Worm (Caenorhabditis elegans) whole organism, L1 larva: ENCODE data around the gene F18A11.2.

Experiments
- C04F5.9 ChIP-seq: sonication (generic microtip); optimal IDR thresholded peaks from 2 replicates; lab custom pipeline; 2016; ENCODE audit warnings: missing genetic modification characterization, missing compliant biosample characterization
- C34B4.2 ChIP-seq: sonication (generic microtip); optimal IDR thresholded peaks from 2 replicates; lab custom pipeline; 2017; ENCODE audit warnings: mild to moderate bottlenecking, missing genetic modification characterization, missing compliant biosample characterization
- F16B12.6 ChIP-seq: fragments of 150-350 bp; optimal IDR thresholded peaks from 2 replicates; lab custom pipeline; 2014; ENCODE audit warnings: missing biosample characterization, missing genetic modification characterization
- alr-1 ChIP-seq: fragments of 200-800 bp; sonication (Bioruptor generic); optimal IDR thresholded peaks from 2 replicates; lab custom pipeline; 2018; ENCODE audit warnings: borderline replicate concordance, mild to moderate bottlenecking, missing genetic modification characterization, missing compliant biosample characterization
- ama-1 ChIP-seq: fragments of 150-350 bp; optimal IDR thresholded peaks from 2 replicates; lab custom pipeline; 2014
- blmp-1 ChIP-seq: fragments of 150-350 bp; optimal IDR thresholded peaks from 2 replicates; lab custom pipeline; 2014; ENCODE audit warnings: missing biosample characterization, missing genetic modification characterization
- ceh-63 ChIP-seq: fragments of 200-800 bp; sonication (Bioruptor generic); optimal IDR thresholded peaks from 2 replicates; lab custom pipeline; 2018; ENCODE audit warnings: mild to moderate bottlenecking, missing genetic modification characterization, missing compliant biosample characterization
- ceh-8 ChIP-seq: fragments of 200-800 bp; sonication (Bioruptor generic); optimal IDR thresholded peaks from 2 replicates; lab custom pipeline; 2018; ENCODE audit warnings: mild to moderate bottlenecking, missing genetic modification characterization, moderate library complexity, missing compliant biosample characterization
- ceh-88 ChIP-seq: fragments of 200-800 bp; sonication (Bioruptor generic); IDR thresholded peaks from 2 replicates; pipeline ENCODE4 v1.3.6; 2022; ENCODE audit warnings: missing genetic modification characterization, missing compliant biosample characterization
- ces-1 ChIP-seq: fragments of 150-350 bp; optimal IDR thresholded peaks from 2 replicates; lab custom pipeline; 2014; ENCODE audit warnings: missing biosample characterization, missing genetic modification reagents, missing genetic modification characterization
- efl-1 ChIP-seq, 4 experiments: fragments of 150-350 bp; optimal IDR thresholded peaks in 3 of 4; peaks in 1 of 4; 1 replicate in 1 of 4; 2 replicates in 3 of 4; lab custom pipeline; 2014; ENCODE audit warnings: missing biosample characterization in 2 of 4, missing genetic modification characterization in 2 of 4, missing genetic modification reagents in 2 of 4
- egl-13 ChIP-seq: sonication (generic microtip); optimal IDR thresholded peaks from 2 replicates; lab custom pipeline; 2016; ENCODE audit warnings: missing genotype, missing genetic modification reagents, missing genetic modification characterization, missing compliant biosample characterization
- egl-27 ChIP-seq, 2 experiments: fragments of 150-350 bp in 1 of 2; sonication (generic microtip); optimal IDR thresholded peaks; 3 replicates each; lab custom pipeline; 2017 to 2018; ENCODE audit warnings: missing biosample characterization in 2 of 2, missing genetic modification characterization in 2 of 2, missing genetic modification reagents in 2 of 2
- elt-3 ChIP-seq, 6 experiments: fragments of 150-350 bp in 1 of 6; sonication (generic microtip); optimal IDR thresholded peaks; 2 replicates each; lab custom pipeline; 2017 to 2018; ENCODE audit warnings: missing biosample characterization in 6 of 6, missing genetic modification characterization in 6 of 6, inconsistent platforms in 1 of 6
- hlh-17 ChIP-seq: fragments of 200-800 bp; sonication (Bioruptor generic); optimal IDR thresholded peaks from 2 replicates; lab custom pipeline; 2018; ENCODE audit warnings: missing genetic modification characterization, mild to moderate bottlenecking, missing compliant biosample characterization, moderate library complexity, borderline replicate concordance
- hpl-2 ChIP-seq: fragments of 150-350 bp; optimal IDR thresholded peaks from 2 replicates; lab custom pipeline; 2014; ENCODE audit warnings: missing biosample characterization, missing genetic modification reagents, missing genetic modification characterization
- irx-1 ChIP-seq: sonication (generic microtip); optimal IDR thresholded peaks from 2 replicates; lab custom pipeline; 2016; ENCODE audit warnings: missing genetic modification characterization, missing compliant biosample characterization
- isw-1 ChIP-seq: fragments of 200-800 bp; sonication (Bioruptor generic); IDR thresholded peaks from 2 replicates; pipeline ENCODE4 v1.3.6; 2022; ENCODE audit warnings: missing genetic modification characterization, missing compliant biosample characterization
- jun-1 ChIP-seq: fragments of 150-350 bp; optimal IDR thresholded peaks from 2 replicates; lab custom pipeline; 2014; ENCODE audit warnings: missing biosample characterization, missing genetic modification reagents, missing genetic modification characterization
- lin-13 ChIP-seq: fragments of 150-350 bp; optimal IDR thresholded peaks from 2 replicates; lab custom pipeline; 2014; ENCODE audit warnings: missing biosample characterization, missing genetic modification reagents, missing genetic modification characterization
- lin-14 ChIP-seq: fragments of 200-800 bp; sonication (Bioruptor generic); optimal IDR thresholded peaks from 2 replicates; lab custom pipeline; 2018; ENCODE audit warnings: mild to moderate bottlenecking, missing genetic modification characterization, moderate library complexity, missing compliant biosample characterization
- lin-15B ChIP-seq: fragments of 150-350 bp; sonication (generic microtip); optimal IDR thresholded peaks from 3 replicates; lab custom pipeline; 2014; ENCODE audit warnings: missing biosample characterization, missing genetic modification characterization
- lir-3 ChIP-seq: sonication (generic microtip); optimal IDR thresholded peaks from 2 replicates; lab custom pipeline; 2016; ENCODE audit warnings: mild to moderate bottlenecking, missing genetic modification characterization, moderate library complexity, missing compliant biosample characterization; ENCODE audit not compliant: poor library complexity
- lsy-2 ChIP-seq, 2 experiments: fragments of 150-350 bp; optimal IDR thresholded peaks; 2 replicates each; lab custom pipeline; 2014; ENCODE audit warnings: missing biosample characterization in 2 of 2, missing genetic modification characterization in 2 of 2
- mab-9 ChIP-seq: fragments of 200-800 bp; sonication (Bioruptor generic); IDR thresholded peaks from 2 replicates; pipeline ENCODE4 v1.3.6; 2022; ENCODE audit warnings: missing genetic modification reagents, missing genetic modification characterization, missing compliant biosample characterization
- mdl-1 ChIP-seq, 2 experiments: fragments of 150-350 bp; optimal IDR thresholded peaks; 2 replicates each; lab custom pipeline; 2014 to 2017; ENCODE audit warnings: missing biosample characterization in 2 of 2, missing genetic modification characterization in 2 of 2, inconsistent platforms in 1 of 2
- nhr-12 ChIP-seq: sonication (generic microtip); optimal IDR thresholded peaks from 2 replicates; lab custom pipeline; 2017; ENCODE audit warnings: missing biosample characterization, missing genetic modification characterization
- nhr-19 ChIP-seq: fragments of 200-800 bp; sonication (Bioruptor generic); conservative IDR thresholded peaks from 2 replicates; pipeline ENCODE4 v1.3.6; 2022; ENCODE audit warnings: missing genetic modification characterization, missing compliant biosample characterization
- nhr-20 ChIP-seq: sonication (generic microtip); optimal IDR thresholded peaks from 2 replicates; lab custom pipeline; 2016; ENCODE audit warnings: mild to moderate bottlenecking, missing genetic modification characterization, missing compliant biosample characterization
- nhr-237 ChIP-seq: fragments of 150-350 bp; optimal IDR thresholded peaks from 2 replicates; lab custom pipeline; 2014; ENCODE audit warnings: missing biosample characterization, missing genetic modification characterization
- nhr-71 ChIP-seq: sonication (generic microtip); optimal IDR thresholded peaks from 2 replicates; lab custom pipeline; 2016; ENCODE audit warnings: mild to moderate bottlenecking, missing genetic modification characterization, moderate library complexity, missing compliant biosample characterization
- nhr-76 ChIP-seq: sonication (generic microtip); optimal IDR thresholded peaks from 2 replicates; lab custom pipeline; 2017; ENCODE audit warnings: missing biosample characterization, missing genetic modification characterization
- nhr-77 ChIP-seq: fragments of 150-350 bp; optimal IDR thresholded peaks from 2 replicates; lab custom pipeline; 2014; ENCODE audit warnings: missing biosample characterization, missing genetic modification characterization
- nhr-84 ChIP-seq: sonication (generic microtip); optimal IDR thresholded peaks from 2 replicates; lab custom pipeline; 2017; ENCODE audit warnings: missing biosample characterization, missing genetic modification characterization
- nhr-85 ChIP-seq: sonication (generic microtip); peaks from one replicate; lab custom pipeline; 2016; ENCODE audit warnings: missing genetic modification characterization, inconsistent platforms, missing compliant biosample characterization
- nhr-90 ChIP-seq: sonication (generic microtip); optimal IDR thresholded peaks from 2 replicates; lab custom pipeline; 2016; ENCODE audit warnings: mild to moderate bottlenecking, missing genetic modification characterization, missing compliant biosample characterization; ENCODE audit not compliant: poor library complexity
- pax-3 ChIP-seq: fragments of 200-800 bp; sonication (Bioruptor generic); optimal IDR thresholded peaks from 2 replicates; lab custom pipeline; 2018; ENCODE audit warnings: mild to moderate bottlenecking, missing genetic modification characterization, moderate library complexity, missing compliant biosample characterization
- skn-1 ChIP-seq: fragments of 150-350 bp; optimal IDR thresholded peaks from 2 replicates; lab custom pipeline; 2014; ENCODE audit warnings: missing biosample characterization, missing genetic modification characterization
- snpc-4 ChIP-seq: fragments of 150-350 bp; optimal IDR thresholded peaks from 2 replicates; lab custom pipeline; 2014; ENCODE audit warnings: missing biosample characterization, missing genetic modification characterization
- sptf-1 ChIP-seq: fragments of 150-350 bp; optimal IDR thresholded peaks from 2 replicates; lab custom pipeline; 2014; ENCODE audit warnings: missing biosample characterization, missing genetic modification characterization
- sup-37 ChIP-seq: fragments of 200-800 bp; sonication (Bioruptor generic); optimal IDR thresholded peaks from 2 replicates; lab custom pipeline; 2018; ENCODE audit warnings: mild to moderate bottlenecking, missing genetic modification characterization, missing compliant biosample characterization
- swsn-7 ChIP-seq: sonication (generic microtip); optimal IDR thresholded peaks from 2 replicates; lab custom pipeline; 2016; ENCODE audit warnings: missing genetic modification characterization, missing compliant biosample characterization
- tlp-1 ChIP-seq: fragments of 150-350 bp; optimal IDR thresholded peaks from 2 replicates; lab custom pipeline; 2014; ENCODE audit warnings: missing biosample characterization, missing genetic modification characterization
- unc-30 ChIP-seq: sonication (generic microtip); optimal IDR thresholded peaks from 2 replicates; lab custom pipeline; 2017; ENCODE audit warnings: missing biosample characterization, missing genetic modification characterization
- unc-86 ChIP-seq: sonication (generic microtip); optimal IDR thresholded peaks from 2 replicates; lab custom pipeline; 2016; ENCODE audit warnings: missing genetic modification characterization, missing compliant biosample characterization
- unc-98 ChIP-seq: fragments of 200-800 bp; sonication (Bioruptor generic); IDR thresholded peaks from 2 replicates; pipeline ENCODE4 v1.3.6; 2022; ENCODE audit warnings: missing genetic modification characterization, missing compliant biosample characterization
- zip-4 ChIP-seq: fragments of 200-800 bp; sonication (Bioruptor generic); optimal IDR thresholded peaks from 2 replicates; lab custom pipeline; 2018; ENCODE audit warnings: mild to moderate bottlenecking, missing genetic modification characterization, moderate library complexity, missing compliant biosample characterization
- ztf-11 ChIP-seq, 2 experiments: sonication (generic microtip); optimal IDR thresholded peaks; 2 replicates each; lab custom pipeline; 2016 to 2017; ENCODE audit warnings: missing genetic modification characterization in 2 of 2, missing biosample characterization in 1 of 2, missing compliant biosample characterization in 1 of 2
- ztf-4 ChIP-seq: fragments of 150-350 bp; optimal IDR thresholded peaks from 2 replicates; lab custom pipeline; 2014; ENCODE audit warnings: missing biosample characterization, missing genetic modification characterization

The F18A11.2 gene

ce11 chrII:13065251-13065650 lies 33.8 kb downstream of the F18A11.2 start (continued):
- no peak for TF ChIP-seq nhr-90 (tag; lab: Kevin White, UChicago)
- TF ChIP-seq irx-1, result no peak
- TF ChIP-seq jun-1 (tag; lab: Kevin White, UChicago), result no peak
- peak; percentile 70 for TF ChIP-seq nhr-71 (tag; lab: Kevin White, UChicago)
- TF ChIP-seq ceh-8 (GFP tag; lab: Kevin White, UChicago), result no peak
- TF ChIP-seq ceh-88 (GFP tag; lab: Robert Waterston, UW), result no peak
- TF ChIP-seq ceh-63 (GFP tag; lab: Kevin White, UChicago), result no peak
- no peak for TF ChIP-seq unc-86 (tag; lab: Kevin White, UChicago)
- no peak for TF ChIP-seq hlh-17 (GFP tag; lab: Kevin White, UChicago)
- TF ChIP-seq C34B4.2 (tag; lab: Kevin White, UChicago), result no peak
- peak; percentile 84 for TF ChIP-seq blmp-1 (tag; lab: Kevin White, UChicago)
- TF ChIP-seq unc-98 (GFP tag; lab: Robert Waterston, UW), result no peak
- peak in 1 of 2 experiments; percentile 10 for TF ChIP-seq mdl-1 (tag; optimal IDR thresholded peaks at IDR 0.05; lab: Kevin White, UChicago)
- no peak for TF ChIP-seq nhr-84
- no peak for TF ChIP-seq egl-13 (tag; lab: Kevin White, UChicago)
- no peak for TF ChIP-seq nhr-85
- no peak for TF ChIP-seq egl-27 (tag; optimal IDR thresholded peaks at IDR 0.05; lab: Kevin White, UChicago)
- TF ChIP-seq lsy-2 (tag; optimal IDR thresholded peaks at IDR 0.05; lab: Kevin White, UChicago), result peak; percentile 17 to 44
- TF ChIP-seq skn-1, result no peak
- TF ChIP-seq elt-3 (tag; optimal IDR thresholded peaks at IDR 0.05; lab: Kevin White, UChicago), result peak in 1 of 6 experiments; percentile 5
- TF ChIP-seq isw-1, result no peak
- TF ChIP-seq mab-9 (GFP tag; lab: Robert Waterston, UW), result no peak
- TF ChIP-seq ama-1 (lab: Kevin White, UChicago), result no peak
- TF ChIP-seq efl-1 (optimal IDR thresholded peaks at IDR 0.05; lab: Kevin White, UChicago), result peak in 1 of 2 experiments; percentile 15
- peak in 1 of 2 experiments; percentile 80 for TF ChIP-seq efl-1 (GFP tag; optimal IDR thresholded peaks at IDR 0.05 in 1 of 2; lab: Kevin White, UChicago)
- TF ChIP-seq lin-14 (GFP tag; lab: Kevin White, UChicago), result peak; percentile 82
- TF ChIP-seq tlp-1 (tag; lab: Kevin White, UChicago), result no peak
- TF ChIP-seq nhr-76 (tag; lab: Kevin White, UChicago), result no peak
- TF ChIP-seq C04F5.9 (tag; lab: Kevin White, UChicago), result no peak
- no peak for TF ChIP-seq nhr-12 (tag; lab: Kevin White, UChicago)
- no peak for TF ChIP-seq unc-30
- TF ChIP-seq sptf-1 (tag; lab: Kevin White, UChicago), result no peak
- TF ChIP-seq ztf-4 (tag; lab: Kevin White, UChicago), result no peak
- no peak for TF ChIP-seq ces-1 (GFP tag; lab: Kevin White, UChicago)
- TF ChIP-seq nhr-20, result peak; percentile 4
- TF ChIP-seq hpl-2, result no peak
- no peak for TF ChIP-seq zip-4 (GFP tag; lab: Kevin White, UChicago)

ce11 chrII:13066777-13067290 lies 35.3 kb downstream of the F18A11.2 start:
- no peak for TF ChIP-seq nhr-90 (tag; lab: Kevin White, UChicago)
- no peak for TF ChIP-seq pax-3
- TF ChIP-seq ceh-88 (GFP tag; lab: Robert Waterston, UW), result no peak
- TF ChIP-seq F16B12.6 (tag; lab: Kevin White, UChicago), result no peak
- no peak for TF ChIP-seq unc-30
- TF ChIP-seq ztf-4 (tag; lab: Kevin White, UChicago), result no peak
- no peak for TF ChIP-seq ztf-11 (tag; optimal IDR thresholded peaks at IDR 0.05; lab: Kevin White, UChicago)
- no peak for TF ChIP-seq nhr-237 (tag; lab: Kevin White, UChicago)
- TF ChIP-seq C04F5.9 (tag; lab: Kevin White, UChicago), result no peak
- no peak for TF ChIP-seq nhr-77 (tag; lab: Kevin White, UChicago)
- TF ChIP-seq nhr-20, result peak; percentile 14
- TF ChIP-seq sup-37 (GFP tag; lab: Kevin White, UChicago), result no peak
- TF ChIP-seq mdl-1 (tag; optimal IDR thresholded peaks at IDR 0.05; lab: Kevin White, UChicago), result no peak
- no peak for TF ChIP-seq alr-1 (tag; lab: Kevin White, UChicago)
- TF ChIP-seq swsn-7 (tag; lab: Kevin White, UChicago), result no peak
- TF ChIP-seq efl-1 (optimal IDR thresholded peaks at IDR 0.05; lab: Kevin White, UChicago), result no peak
- no peak for TF ChIP-seq efl-1 (GFP tag; optimal IDR thresholded peaks at IDR 0.05 in 1 of 2; lab: Kevin White, UChicago)
- no peak for TF ChIP-seq hpl-2
- no peak for TF ChIP-seq ces-1 (GFP tag; lab: Kevin White, UChicago)
- TF ChIP-seq ama-1 (lab: Kevin White, UChicago), result no peak
- peak; percentile 16; the same call in 1 of the 2 replicates for TF ChIP-seq nhr-19 (GFP tag; lab: Robert Waterston, UW)
- TF ChIP-seq nhr-85, result no peak
- TF ChIP-seq lir-3 (tag; lab: Kevin White, UChicago), result no peak
- no peak for TF ChIP-seq lin-13 (GFP tag; lab: Kevin White, UChicago)
- no peak for TF ChIP-seq lin-15B (tag; lab: Kevin White, UChicago)
- TF ChIP-seq snpc-4 (tag; lab: Kevin White, UChicago), result no peak
